Fruit fly (Drosophila melanogaster) Kc167 (cell line): ENCODE measurements around the gene CG5255.

Experiments used
- Myc ChIP-seq: fragments of >200 bp; optimal IDR thresholded peaks from 2 replicates; lab custom pipeline; 2017; ENCODE audit warnings: missing external identifiers
- Sin3A ChIP-seq: fragments of >200 bp; optimal IDR thresholded peaks from 2 replicates; lab custom pipeline; 2018; ENCODE audit warnings: missing external identifiers
- h ChIP-seq: fragments of >200 bp; optimal IDR thresholded peaks from 3 replicates; lab custom pipeline; 2018; ENCODE audit warnings: missing external identifiers
- insv ChIP-seq: fragments of >200 bp; optimal IDR thresholded peaks from 3 replicates; lab custom pipeline; 2018; ENCODE audit warnings: missing external identifiers
- psq ChIP-seq: fragments of >200 bp; optimal IDR thresholded peaks from 2 replicates; lab custom pipeline; 2017; ENCODE audit warnings: missing external identifiers
- ttk ChIP-seq: sonication (Bioruptor generic); optimal IDR thresholded peaks from 2 replicates; lab custom pipeline; 2017; ENCODE audit warnings: missing external identifiers

CG5255 gene

dm6 chr3R:17122796-17123504 lies 14.7 kb upstream of the CG5255 start:
- TF ChIP-seq psq (no peak), Myc (no peak), h (lab: Kevin White, UChicago) (no peak), Sin3A (lab: Kevin White, UChicago) (no peak), ttk (lab: Kevin White, UChicago) (no peak), insv (lab: Kevin White, UChicago) (no peak)

dm6 chr3R:17124177-17124576 lies 13.5 kb upstream of the CG5255 start, which contains the start of gene CG45079:
TSS of gene CG45079 (plus strand) at chr3R:17124477.
- TF ChIP-seq psq = no peak
- TF ChIP-seq h (lab: Kevin White, UChicago) = no peak
- TF ChIP-seq Sin3A (lab: Kevin White, UChicago) = no peak
- no peak for TF ChIP-seq Myc
- no peak for TF ChIP-seq insv (lab: Kevin White, UChicago)
- no peak for TF ChIP-seq ttk (lab: Kevin White, UChicago)

- TF ChIP-seq Sin3A (lab: Kevin White, UChicago) (no peak), ttk (lab: Kevin White, UChicago) (no peak), psq (no peak), Myc (no peak), insv (lab: Kevin White, UChicago) (no peak), h (lab: Kevin White, UChicago) (no peak)
Observed at dm6 chr3R:17125339-17126044, 12.2 kb upstream of the CG5255 start, which contains the start of gene cher. TSS of gene cher (minus strand) at chr3R:17125389.

dm6 chr3R:17126838-17127237 lies 10.9 kb upstream of the CG5255 start, which contains the start of the genes CG17477 and CG31269:
TSS of gene CG17477 (minus strand) at chr3R:17126938.
TSS of gene CG31269 (plus strand) at chr3R:17127126.
- no peak for TF ChIP-seq h (lab: Kevin White, UChicago)
- no peak for TF ChIP-seq insv (lab: Kevin White, UChicago)
- TF ChIP-seq psq = no peak
- TF ChIP-seq Myc = no peak
- TF ChIP-seq ttk (lab: Kevin White, UChicago) = no peak
- TF ChIP-seq Sin3A (lab: Kevin White, UChicago) = no peak

- TF ChIP-seq psq = no peak
- no peak for TF ChIP-seq insv (lab: Kevin White, UChicago)
- TF ChIP-seq Myc = no peak
- no peak for TF ChIP-seq h (lab: Kevin White, UChicago)
- no peak for TF ChIP-seq Sin3A (lab: Kevin White, UChicago)
- TF ChIP-seq ttk (lab: Kevin White, UChicago) = no peak
Observed at dm6 chr3R:17127912-17128311, 9.8 kb upstream of the CG5255 start, which contains the start of gene CG31265. TSS of gene CG31265 (plus strand) at chr3R:17128212.

- no peak for TF ChIP-seq h (lab: Kevin White, UChicago)
- no peak for TF ChIP-seq Myc
- no peak for TF ChIP-seq psq
- no peak for TF ChIP-seq ttk (lab: Kevin White, UChicago)
- no peak for TF ChIP-seq Sin3A (lab: Kevin White, UChicago)
- TF ChIP-seq insv (lab: Kevin White, UChicago) = no peak
Observed at dm6 chr3R:17130326-17130725, 7.4 kb upstream of the CG5255 start, which contains the start of gene CG17475. TSS of gene CG17475 (minus strand) at chr3R:17130426.

dm6 chr3R:17132098-17132712 lies 5.5 kb upstream of the CG5255 start, which contains the start of the genes CG4053 and CG31266:
TSS of gene CG4053 (minus strand) at chr3R:17132198.
TSS of gene CG31266 (plus strand) at chr3R:17132662.
- TF ChIP-seq psq (no peak), insv (lab: Kevin White, UChicago) (no peak)

- TF ChIP-seq h (lab: Kevin White, UChicago) = no peak
- TF ChIP-seq ttk (lab: Kevin White, UChicago) = no peak
- no peak for TF ChIP-seq insv (lab: Kevin White, UChicago)
- TF ChIP-seq Myc = no peak
- no peak for TF ChIP-seq Sin3A (lab: Kevin White, UChicago)
- TF ChIP-seq psq = no peak
Observed at dm6 chr3R:17133897-17134296, 3.8 kb upstream of the CG5255 start, which contains the start of gene CG31267. TSS of gene CG31267 (plus strand) at chr3R:17134197.

dm6 chr3R:17135747-17136146 lies 1.9 kb upstream of the CG5255 start, which contains the start of gene CG5246:
TSS of gene CG5246 (plus strand) at chr3R:17136111.
- TF ChIP-seq psq (no peak), ttk (lab: Kevin White, UChicago) (no peak), Myc (no peak), h (lab: Kevin White, UChicago) (no peak)

dm6 chr3R:17138699-17139098 lies 1.0 kb downstream of the CG5255 start, which contains the start of gene CG5265:
TSS of gene CG5265 (plus strand) at chr3R:17138999.
- TF ChIP-seq psq (no peak), Sin3A (lab: Kevin White, UChicago) (no peak), insv (lab: Kevin White, UChicago) (no peak), Myc (no peak), ttk (lab: Kevin White, UChicago) (no peak), h (lab: Kevin White, UChicago) (no peak)

- TF ChIP-seq Sin3A (lab: Kevin White, UChicago) (no peak), h (lab: Kevin White, UChicago) (no peak), ttk (lab: Kevin White, UChicago) (no peak), psq (no peak), Myc (no peak), insv (lab: Kevin White, UChicago) (no peak)
Observed at dm6 chr3R:17142304-17142703, 4.6 kb downstream of the CG5255 start, which contains the start of gene TwdlW. TSS of gene TwdlW (minus strand) at chr3R:17142404.
